Worm (Caenorhabditis elegans): ENCODE data around the gene srr-10.

srr-10 gene

DNA sequence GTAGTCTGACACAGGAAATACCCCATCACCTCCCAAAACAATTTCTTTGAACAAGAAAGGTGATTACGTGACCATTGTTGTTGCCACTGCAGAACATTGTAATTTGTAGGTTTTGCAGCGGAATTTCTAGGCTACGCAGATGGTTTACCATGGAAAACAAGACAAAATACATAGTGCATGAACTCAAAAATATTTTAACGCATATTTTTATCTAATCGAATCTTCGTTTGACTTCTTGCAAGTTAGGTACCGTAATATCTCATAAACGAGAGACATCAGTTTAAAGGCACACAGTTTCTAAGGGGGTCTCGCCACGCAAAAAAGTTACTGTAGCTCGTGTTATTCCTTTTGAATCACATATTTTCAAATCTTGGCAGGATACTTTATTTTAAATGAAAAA is 43.6 kb downstream of the srr-10 start:
- TF ChIP-seq dmd-9 (GFP tag; IDR thresholded peaks at IDR 0.05) (no peak), lin-29 (GFP tag; IDR thresholded peaks at IDR 0.05) (no peak), lin-38 (GFP tag; IDR thresholded peaks at IDR 0.05) (peak; percentile 48; the same call in 1 of the 2 replicates), aha-1 (tag) (peak; percentile 57), F49E8.2 (tag; optimal IDR thresholded peaks at IDR 0.05; ENCODE audit: borderline replicate concordance) (peak; percentile 39), pha-4 (GFP tag; IDR thresholded peaks at IDR 0.05) (0 out of 2 replicates have a peak, but pooled peaks have one; percentile 12), pha-4 (tag; optimal IDR thresholded peaks at IDR 0.05) (no peak), madf-9 (GFP tag; conservative IDR thresholded peaks at IDR 0.05) (no peak), F26F4.8 (GFP tag; conservative IDR thresholded peaks at IDR 0.05) (no peak), nhr-28 (tag; optimal IDR thresholded peaks at IDR 0.05) (peak; percentile 37), zip-11 (GFP tag; IDR thresholded peaks at IDR 0.05) (no peak), daf-19 (GFP tag; conservative IDR thresholded peaks at IDR 0.05) (no peak), lin-15B (tag; optimal IDR thresholded peaks at IDR 0.05) (no peak), F37D6.2 (tag; optimal IDR thresholded peaks at IDR 0.05) (no peak), php-3 (GFP tag; IDR thresholded peaks at IDR 0.05) (no peak), lsy-2 (tag; optimal IDR thresholded peaks at IDR 0.05) (no peak), aly-2 (tag; optimal IDR thresholded peaks at IDR 0.05) (no peak), nhr-77 (tag; optimal IDR thresholded peaks at IDR 0.05) (no peak), lin-13 (GFP tag; optimal IDR thresholded peaks at IDR 0.05) (no peak), mep-1 (tag; optimal IDR thresholded peaks at IDR 0.05) (no peak), hif-1 (tag; optimal IDR thresholded peaks at IDR 0.05) (no peak), Y105C5A.15 (GFP tag; IDR thresholded peaks at IDR 0.05) (no peak), skn-1 (tag; optimal IDR thresholded peaks at IDR 0.05) (no peak)

- no peak for TF ChIP-seq lin-13 (GFP tag; optimal IDR thresholded peaks at IDR 0.05)
- TF ChIP-seq nhr-42 (GFP tag; IDR thresholded peaks at IDR 0.05) = no peak
- TF ChIP-seq nhr-76 (tag; optimal IDR thresholded peaks at IDR 0.05) = no peak
- no peak for TF ChIP-seq dpl-1 (GFP tag; optimal IDR thresholded peaks at IDR 0.05)
- no peak for TF ChIP-seq ztf-7 (tag; optimal IDR thresholded peaks at IDR 0.05)
- no peak for TF ChIP-seq madf-5 (GFP tag; IDR thresholded peaks at IDR 0.05)
- no peak for TF ChIP-seq jun-1 (tag; optimal IDR thresholded peaks at IDR 0.05)
- TF ChIP-seq pqm-1 (tag; optimal IDR thresholded peaks at IDR 0.05) = no peak
- no peak for TF ChIP-seq dmd-9 (GFP tag; IDR thresholded peaks at IDR 0.05)
- no peak for TF ChIP-seq duxl-1 (tag; optimal IDR thresholded peaks at IDR 0.05; ENCODE audit: poor library complexity)
- TF ChIP-seq saeg-2 (GFP tag; IDR thresholded peaks at IDR 0.05) = no peak
- no peak for TF ChIP-seq nhr-237 (tag; optimal IDR thresholded peaks at IDR 0.05)
- TF ChIP-seq ZK337.2 (GFP tag; IDR thresholded peaks at IDR 0.05) = no peak
- TF ChIP-seq unc-62 (GFP tag; optimal IDR thresholded peaks at IDR 0.05 in 1 of 2) = no peak
- TF ChIP-seq unc-62 (tag; optimal IDR thresholded peaks at IDR 0.05) = no peak
- TF ChIP-seq F37D6.2 (tag; optimal IDR thresholded peaks at IDR 0.05) = no peak
- TF ChIP-seq hlh-11 (tag; optimal IDR thresholded peaks at IDR 0.05) = no peak
- no peak for TF ChIP-seq tra-1 (GFP tag; IDR thresholded peaks at IDR 0.05)
- no peak for TF ChIP-seq daf-19 (GFP tag; conservative IDR thresholded peaks at IDR 0.05)
- no peak for TF ChIP-seq vab-7 (GFP tag; IDR thresholded peaks at IDR 0.05)
These were observed 46.1 kb downstream of the srr-10 start, which contains the start of gene cyp-32A1 for ce11 chrV:7781511-7781910. TSS of gene cyp-32A1 (plus strand) at chrV:7781811.

DNA sequence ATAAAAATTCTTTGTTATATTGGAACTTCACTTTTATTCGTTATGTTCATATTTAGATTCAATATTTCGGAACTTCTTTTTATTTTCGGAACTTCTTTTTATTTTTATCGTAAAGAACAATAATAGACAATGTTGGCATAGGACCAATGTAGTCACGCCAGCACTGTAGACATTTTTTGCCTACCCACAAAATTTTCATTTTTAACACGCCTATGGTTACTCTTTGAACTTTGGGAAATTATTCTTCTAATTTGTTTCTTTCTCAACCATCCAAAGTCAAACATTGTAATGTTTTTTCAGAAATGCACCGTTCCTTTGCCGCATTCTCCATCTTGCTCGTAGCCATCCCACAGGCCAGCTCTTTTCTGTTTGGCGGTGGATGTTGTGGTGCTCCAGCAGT is 49.7 kb downstream of the srr-10 start, which contains the start of gene C26F1.1:
Gene C26F1.1 (plus strand): TSS at position 301 of the 400 bp plus-strand sequence.
- TF ChIP-seq unc-130 (GFP tag; optimal IDR thresholded peaks at IDR 0.05) (no peak), lin-15B (tag; optimal IDR thresholded peaks at IDR 0.05) (no peak), pqm-1 (tag; optimal IDR thresholded peaks at IDR 0.05) (no peak), mxl-3 (GFP tag; optimal IDR thresholded peaks at IDR 0.05) (no peak), nhr-25 (tag; optimal IDR thresholded peaks at IDR 0.05; ENCODE audit: borderline replicate concordance, insufficient read depth) (no peak), F10B5.3 (tag; optimal IDR thresholded peaks at IDR 0.05) (no peak), hmg-1.1 (GFP tag; IDR thresholded peaks at IDR 0.05) (no peak), unc-62 (GFP tag; optimal IDR thresholded peaks at IDR 0.05 in 1 of 2) (peak in 1 of 2 experiments; percentile 2), unc-62 (tag; optimal IDR thresholded peaks at IDR 0.05) (no peak)
